Fruit fly (Drosophila melanogaster) whole organism, embryonic: Measurements from ENCODE around the gene CG14410.

ENCODE experiments used
- Atf3 ChIP-seq: fragments of 200-800 bp; sonication (Bioruptor generic); optimal IDR thresholded peaks from 3 replicates; lab custom pipeline; 2016; ENCODE audit warnings: missing biosample characterization, missing genetic modification characterization
- Atf6 ChIP-seq: fragments of 200-800 bp; sonication (Bioruptor generic); IDR thresholded peaks from 2 replicates; pipeline ENCODE4 v1.3.6; 2022; ENCODE audit warnings: missing biosample characterization, missing genetic modification characterization
- Bgb ChIP-seq: fragments of 200-800 bp; sonication (Bioruptor generic); IDR thresholded peaks from 2 replicates; pipeline ENCODE4 v1.3.6; 2022; ENCODE audit warnings: missing biosample characterization, missing genetic modification characterization; ENCODE audit not compliant: partially characterized antibody
- CG10147 ChIP-seq: fragments of 200-800 bp; sonication (Bioruptor generic); optimal IDR thresholded peaks from 2 replicates; lab custom pipeline; 2019; ENCODE audit warnings: missing biosample characterization, mild to moderate bottlenecking, missing genetic modification characterization, moderate library complexity
- CG11504 ChIP-seq: fragments of 200-800 bp; sonication (Bioruptor generic); optimal IDR thresholded peaks from 3 replicates; lab custom pipeline; 2019; ENCODE audit warnings: missing biosample characterization, mild to moderate bottlenecking, missing genetic modification characterization, moderate library complexity
- CG1233 ChIP-seq: fragments of 200-800 bp; sonication (Bioruptor generic); optimal IDR thresholded peaks from 4 replicates; lab custom pipeline; 2018; ENCODE audit warnings: missing biosample characterization, mild to moderate bottlenecking, missing genetic modification characterization
- CG12391 ChIP-seq: fragments of 200-800 bp; sonication (Bioruptor generic); optimal IDR thresholded peaks from 3 replicates; lab custom pipeline; 2018; ENCODE audit warnings: missing biosample characterization, mild to moderate bottlenecking, missing genetic modification characterization, moderate library complexity
- CG12659 ChIP-seq: fragments of 200-800 bp; sonication (Bioruptor generic); optimal IDR thresholded peaks from 3 replicates; lab custom pipeline; 2017; ENCODE audit warnings: mild to moderate bottlenecking, missing biosample characterization, missing genetic modification reagents, missing genetic modification characterization
- CG13123 ChIP-seq: fragments of 200-800 bp; sonication (Bioruptor generic); optimal IDR thresholded peaks from 2 replicates; lab custom pipeline; 2016; ENCODE audit warnings: missing biosample characterization, missing genetic modification characterization
- CG14710 ChIP-seq: fragments of 200-800 bp; sonication (Bioruptor generic); optimal IDR thresholded peaks from 3 replicates; lab custom pipeline; 2019; ENCODE audit warnings: missing biosample characterization, mild to moderate bottlenecking, missing genetic modification characterization, moderate library complexity
- CG14860 ChIP-seq: fragments of 200-800 bp; sonication (Bioruptor generic); IDR thresholded peaks from 3 replicates; pipeline ENCODE4 v1.3.6; 2022; ENCODE audit warnings: missing biosample characterization, missing genetic modification characterization; ENCODE audit not compliant: partially characterized antibody
- CG15696 ChIP-seq: fragments of 200-800 bp; sonication (Bioruptor generic); optimal IDR thresholded peaks from 2 replicates; lab custom pipeline; 2019; ENCODE audit warnings: missing biosample characterization, mild to moderate bottlenecking, missing genetic modification characterization, moderate library complexity
- CG1603 ChIP-seq: fragments of 200-800 bp; sonication (Bioruptor generic); optimal IDR thresholded peaks from 2 replicates; lab custom pipeline; 2019; ENCODE audit warnings: missing biosample characterization, mild to moderate bottlenecking, missing genetic modification characterization, moderate library complexity
- CG17829 ChIP-seq: fragments of 200-800 bp; optimal IDR thresholded peaks from 2 replicates; lab custom pipeline; 2019; ENCODE audit warnings: missing biosample characterization, mild to moderate bottlenecking, missing genetic modification characterization, moderate library complexity
- CG18011 ChIP-seq: fragments of 200-800 bp; sonication (Bioruptor generic); optimal IDR thresholded peaks from 2 replicates; lab custom pipeline; 2017; ENCODE audit warnings: missing biosample characterization, missing genetic modification characterization, mild to moderate bottlenecking, moderate library complexity, missing genotype
- CG18764 ChIP-seq: fragments of 200-800 bp; sonication (Bioruptor generic); optimal IDR thresholded peaks from 3 replicates; lab custom pipeline; 2016; ENCODE audit warnings: missing biosample characterization, missing genetic modification characterization
- CG31224 ChIP-seq: fragments of 200-800 bp; sonication (Bioruptor generic); IDR thresholded peaks from 2 replicates; pipeline ENCODE4 v1.3.6; 2022; ENCODE audit warnings: missing biosample characterization, missing genetic modification characterization
- CG3726 ChIP-seq: fragments of 200-800 bp; sonication (Bioruptor generic); IDR thresholded peaks from 3 replicates; pipeline ENCODE4, ENCODE4 v1.3.6; 2022; ENCODE audit warnings: missing biosample characterization, missing genetic modification characterization
- CG4282 ChIP-seq: fragments of 200-800 bp; sonication (Bioruptor generic); optimal IDR thresholded peaks from 2 replicates; lab custom pipeline; 2016; ENCODE audit warnings: missing biosample characterization, missing genetic modification characterization
- CG4328 ChIP-seq: fragments of 200-800 bp; sonication (Bioruptor generic); optimal IDR thresholded peaks from 3 replicates; lab custom pipeline; 2017; ENCODE audit warnings: missing biosample characterization, missing genetic modification reagents, missing genetic modification characterization
- CG4617 ChIP-seq: fragments of 200-800 bp; sonication (Bioruptor generic); optimal IDR thresholded peaks from 3 replicates; lab custom pipeline; 2016; ENCODE audit warnings: missing biosample characterization, missing genetic modification characterization, borderline replicate concordance
- CG7928 ChIP-seq: fragments of 200-800 bp; sonication (Bioruptor generic); optimal IDR thresholded peaks from 2 replicates; lab custom pipeline; 2017; ENCODE audit warnings: missing biosample characterization, mild to moderate bottlenecking, missing genetic modification characterization
- CG8944 ChIP-seq: fragments of 200-800 bp; sonication (Bioruptor generic); optimal IDR thresholded peaks from 3 replicates; lab custom pipeline; 2016; ENCODE audit warnings: missing biosample characterization, missing genetic modification characterization
- CG9215 ChIP-seq: fragments of 200-800 bp; sonication (Bioruptor generic); IDR thresholded peaks from 2 replicates; pipeline ENCODE4 v1.3.6; 2022; ENCODE audit warnings: missing biosample characterization, missing genetic modification characterization
- CHES-1-like ChIP-seq: fragments of 200-800 bp; sonication (Bioruptor generic); optimal IDR thresholded peaks from 2 replicates; lab custom pipeline; 2016; ENCODE audit warnings: missing biosample characterization, missing genetic modification characterization
- Deaf1 ChIP-seq: fragments of 200-800 bp; optimal IDR thresholded peaks from 3 replicates; lab custom pipeline; 2019; ENCODE audit warnings: missing biosample characterization, mild to moderate bottlenecking, missing genetic modification characterization, moderate library complexity
- H15 ChIP-seq: fragments of 200-800 bp; sonication (Bioruptor generic); IDR thresholded peaks from 3 replicates; pipeline ENCODE4 v1.3.6; 2022; ENCODE audit warnings: missing biosample characterization, missing genetic modification characterization
- HHEX ChIP-seq: fragments of 200-800 bp; sonication (Bioruptor generic); optimal IDR thresholded peaks from 3 replicates; lab custom pipeline; 2017; ENCODE audit warnings: missing biosample characterization, mild to moderate bottlenecking, missing genetic modification characterization, missing genetic modification reagents
- HmgD ChIP-seq: fragments of 200-800 bp; sonication (Bioruptor generic); optimal IDR thresholded peaks from 3 replicates; lab custom pipeline; 2016; ENCODE audit warnings: missing biosample characterization, missing genetic modification characterization
- Hmx ChIP-seq: fragments of 200-800 bp; sonication (Bioruptor generic); optimal IDR thresholded peaks from 2 replicates; lab custom pipeline; 2016; ENCODE audit warnings: missing biosample characterization, missing genetic modification characterization
- Oaz ChIP-seq: fragments of 200-800 bp; sonication (Bioruptor generic); IDR thresholded peaks from 2 replicates; pipeline ENCODE4 v1.3.6; 2022; ENCODE audit warnings: missing biosample characterization, missing genetic modification characterization
- Sox102F ChIP-seq: fragments of 200-800 bp; sonication (Bioruptor generic); optimal IDR thresholded peaks from 2 replicates; lab custom pipeline; 2018; ENCODE audit warnings: missing biosample characterization, mild to moderate bottlenecking, missing genetic modification characterization, moderate library complexity
- btn ChIP-seq: fragments of 200-800 bp; sonication (Bioruptor generic); optimal IDR thresholded peaks from 2 replicates; lab custom pipeline; 2016; ENCODE audit warnings: missing biosample characterization, missing genetic modification characterization
- cato ChIP-seq: fragments of 200-800 bp; sonication (Bioruptor generic); optimal IDR thresholded peaks from 2 replicates; lab custom pipeline; 2016; ENCODE audit warnings: missing biosample characterization, missing genetic modification characterization, borderline replicate concordance
- dysf ChIP-seq: fragments of 200-800 bp; sonication (Bioruptor generic); IDR thresholded peaks from 3 replicates; pipeline ENCODE4 v1.3.6; 2022; ENCODE audit warnings: missing biosample characterization, missing genetic modification characterization
- eve ChIP-seq, 2 experiments: fragments of >200 bp; optimal IDR thresholded peaks; 2 replicates each; lab custom pipeline; 2017; ENCODE audit warnings: missing biosample characterization in 2 of 2, missing genetic modification characterization in 2 of 2
- gcm2 ChIP-seq: fragments of 200-800 bp; sonication (Bioruptor generic); optimal IDR thresholded peaks from 2 replicates; lab custom pipeline; 2016; ENCODE audit warnings: missing biosample characterization, missing genetic modification characterization
- ken ChIP-seq: fragments of 200-800 bp; sonication (Bioruptor generic); IDR thresholded peaks from 3 replicates; pipeline ENCODE4 v1.3.6; 2022; ENCODE audit warnings: missing biosample characterization, missing genetic modification characterization
- lola ChIP-seq, 3 experiments: fragments of >200 bp in 2 of 3; fragments of 200-800 bp in 1 of 3; sonication (Bioruptor generic) in 1 of 3; optimal IDR thresholded peaks; 2 replicates each; lab custom pipeline; 2017 to 2019; ENCODE audit warnings: missing biosample characterization in 3 of 3, missing genetic modification characterization in 3 of 3, mild to moderate bottlenecking in 1 of 3, moderate library complexity in 1 of 3
- nmo ChIP-seq: fragments of 200-800 bp; sonication (Bioruptor generic); optimal IDR thresholded peaks from 2 replicates; lab custom pipeline; 2018; ENCODE audit warnings: missing biosample characterization, mild to moderate bottlenecking, missing genetic modification characterization, moderate library complexity
- onecut ChIP-seq: fragments of 200-800 bp; sonication (Bioruptor generic); IDR thresholded peaks from 2 replicates; pipeline ENCODE4 v1.3.6; 2022; ENCODE audit warnings: missing biosample characterization, missing genetic modification characterization
- org-1 ChIP-seq: fragments of 200-800 bp; sonication (Bioruptor generic); optimal IDR thresholded peaks from 2 replicates; lab custom pipeline; 2017; ENCODE audit warnings: missing biosample characterization, missing genetic modification characterization
- pita ChIP-seq: fragments of 200-800 bp; sonication (Bioruptor generic); optimal IDR thresholded peaks from 2 replicates; lab custom pipeline; 2017; ENCODE audit warnings: missing biosample characterization, mild to moderate bottlenecking, missing genetic modification characterization
- pzg ChIP-seq: fragments of 200-800 bp; sonication (Bioruptor generic); optimal IDR thresholded peaks from 3 replicates; lab custom pipeline; 2018; ENCODE audit warnings: missing biosample characterization, mild to moderate bottlenecking, missing genetic modification characterization, moderate library complexity
- scrt ChIP-seq: fragments of 200-800 bp; sonication (Bioruptor generic); optimal IDR thresholded peaks from 2 replicates; lab custom pipeline; 2018; ENCODE audit warnings: missing biosample characterization, mild to moderate bottlenecking, missing genetic modification characterization, moderate library complexity
- sens-2 ChIP-seq: fragments of 200-800 bp; sonication (Bioruptor generic); IDR thresholded peaks from 2 replicates; pipeline ENCODE4 v1.3.6; 2022; ENCODE audit warnings: missing biosample characterization, missing genetic modification characterization
- tio ChIP-seq: fragments of 200-800 bp; sonication (Bioruptor generic); optimal IDR thresholded peaks from 2 replicates; lab custom pipeline; 2017; ENCODE audit warnings: missing biosample characterization, missing genetic modification characterization, inconsistent platforms
- tll ChIP-seq, 2 experiments: fragments of 200-800 bp in 1 of 2; fragments of >200 bp in 1 of 2; sonication (Bioruptor generic) in 1 of 2; optimal IDR thresholded peaks; 2 replicates each; lab custom pipeline; 2017 to 2019; ENCODE audit warnings: missing biosample characterization in 2 of 2, missing genetic modification characterization in 2 of 2, mild to moderate bottlenecking in 1 of 2, moderate library complexity in 1 of 2

Gene CG14410

dm6 chrX:14832562-14833303 lies 3.8 kb upstream of the CG14410 start, which contains the start of gene CG14411 (continued):
- TF ChIP-seq org-1 (GFP tag; lab: Kevin White, UChicago) (no peak), CG12391 (tag; lab: Kevin White, UChicago) (no peak), CG18011 (GFP tag; lab: Kevin White, UChicago) (no peak), CG11504 (tag; lab: Kevin White, UChicago) (no peak), CG1233 (no peak), CG7928 (no peak), nmo (GFP tag; lab: Kevin White, UChicago) (no peak), CG12659 (GFP tag; lab: Kevin White, UChicago) (no peak), CG14860 (GFP tag; lab: Robert Waterston, UW) (no peak), tio (no peak), CG18764 (GFP tag; lab: Kevin White, UChicago) (no peak), CG8944 (GFP tag; lab: Kevin White, UChicago) (no peak), Atf3 (no peak), tll (GFP tag; optimal IDR thresholded peaks at IDR 0.05; lab: Kevin White, UChicago) (no peak), CG13123 (GFP tag; lab: Kevin White, UChicago) (no peak), Bgb (GFP tag; lab: Robert Waterston, UW) (peak; percentile 29; the same call in 1 of the 2 replicates), onecut (GFP tag; lab: Robert Waterston, UW) (no peak), CG1603 (tag; lab: Kevin White, UChicago) (peak; percentile 99), cato (GFP tag; lab: Kevin White, UChicago) (no peak), CG14710 (tag; lab: Kevin White, UChicago) (peak; percentile 67), CG10147 (GFP tag; lab: Kevin White, UChicago) (no peak), sens-2 (GFP tag; lab: Robert Waterston, UW) (no peak), lola (GFP tag; optimal IDR thresholded peaks at IDR 0.05; lab: Kevin White, UChicago) (no peak), scrt (GFP tag; lab: Kevin White, UChicago) (no peak), CG4617 (GFP tag; lab: Kevin White, UChicago) (peak; percentile 8), Oaz (GFP tag; lab: Robert Waterston, UW) (no peak), Hmx (no peak), CG9215 (GFP tag; lab: Robert Waterston, UW) (no peak), gcm2 (GFP tag; lab: Kevin White, UChicago) (no peak), CG4282 (GFP tag; lab: Kevin White, UChicago) (no peak), CG4328 (GFP tag; lab: Kevin White, UChicago) (no peak), dysf (GFP tag; lab: Robert Waterston, UW) (0 out of 3 replicates have a peak, but pooled peaks have one; percentile 5), Deaf1 (tag; lab: Kevin White, UChicago) (no peak), pita (GFP tag; lab: Kevin White, UChicago) (no peak), CG17829 (tag; lab: Kevin White, UChicago) (peak; percentile 1), H15 (GFP tag; lab: Robert Waterston, UW) (no peak), ken (GFP tag; lab: Robert Waterston, UW) (no peak), HmgD (GFP tag; lab: Kevin White, UChicago) (peak; percentile 1), HHEX (GFP tag; lab: Kevin White, UChicago) (no peak), CG3726 (no peak), Atf6 (GFP tag; lab: Robert Waterston, UW) (no peak), Sox102F (GFP tag; lab: Kevin White, UChicago) (no peak), eve (GFP tag; optimal IDR thresholded peaks at IDR 0.05; lab: Kevin White, UChicago) (no peak), CG15696 (tag; lab: Kevin White, UChicago) (no peak), CHES-1-like (GFP tag; lab: Kevin White, UChicago) (no peak), pzg (GFP tag; lab: Kevin White, UChicago) (peak; percentile 79), CG31224 (GFP tag; lab: Robert Waterston, UW) (no peak), btn (GFP tag; lab: Kevin White, UChicago) (no peak)
